Worm (Caenorhabditis elegans) whole organism, early embryonic: ENCODE measurements around the gene bath-20.

Source experiments
- F13C5.2 ChIP-seq: sonication (generic microtip); optimal IDR thresholded peaks from 2 replicates; lab custom pipeline; 2017; ENCODE audit warnings: mild to moderate bottlenecking, missing genetic modification characterization, inconsistent platforms, missing compliant biosample characterization
- aly-1 ChIP-seq: sonication (generic microtip); optimal IDR thresholded peaks from 2 replicates; lab custom pipeline; 2016; ENCODE audit warnings: missing genetic modification characterization, missing compliant biosample characterization
- ama-1 ChIP-seq: fragments of 150-350 bp; optimal IDR thresholded peaks from 2 replicates; lab custom pipeline; 2014
- flt-1 ChIP-seq: fragments of 200-800 bp; sonication (Bioruptor generic); IDR thresholded peaks from 2 replicates; pipeline ENCODE4 v1.3.6; 2022; ENCODE audit warnings: missing genetic modification characterization, missing compliant biosample characterization
- hnd-1 ChIP-seq: sonication (generic microtip); optimal IDR thresholded peaks from 2 replicates; lab custom pipeline; 2016; ENCODE audit warnings: missing genetic modification characterization, missing compliant biosample characterization

ce11 chrII:2028712-2029111, 13.6 kb downstream of the bath-20 start, which contains the start of gene bath-1:
- no peak for TF ChIP-seq ama-1 (lab: Kevin White, UChicago)
- no peak for TF ChIP-seq hnd-1 (tag; lab: Kevin White, UChicago)
- TF ChIP-seq flt-1 (GFP tag; lab: Robert Waterston, UW): no peak
- no peak for TF ChIP-seq F13C5.2
- TF ChIP-seq aly-1 (tag; lab: Kevin White, UChicago): no peak
